Worm (Caenorhabditis elegans): Measurements from ENCODE around the gene ZC513.14.

ce11 chrV:8055170-8055569 lies 19.3 kb upstream of the ZC513.14 start:
- TF ChIP-seq ceh-13 (GFP tag; optimal IDR thresholded peaks at IDR 0.05) (no peak), ama-1 (optimal IDR thresholded peaks at IDR 0.05) (no peak)

Measured in whole organism, early embryonic.